Worm (Caenorhabditis elegans): ENCODE results near the gene F36D4.4.

- TF ChIP-seq elt-1 (tag; optimal IDR thresholded peaks at IDR 0.05; ENCODE audit: borderline replicate concordance, insufficient read depth) (no peak), sptf-1 (tag; optimal IDR thresholded peaks at IDR 0.05) (no peak), lsy-2 (tag; optimal IDR thresholded peaks at IDR 0.05) (no peak), unc-39 (tag; optimal IDR thresholded peaks at IDR 0.05) (no peak), nhr-237 (tag; optimal IDR thresholded peaks at IDR 0.05) (no peak), bed-3 (GFP tag; optimal IDR thresholded peaks at IDR 0.05) (no peak), nhr-76 (tag; optimal IDR thresholded peaks at IDR 0.05) (no peak), snpc-4 (tag; optimal IDR thresholded peaks at IDR 0.05) (no peak), elt-3 (tag; optimal IDR thresholded peaks at IDR 0.05) (no peak), pha-4 (tag; optimal IDR thresholded peaks at IDR 0.05) (no peak), unc-62 (GFP tag; optimal IDR thresholded peaks at IDR 0.05) (no peak)
These were observed 40.9 kb downstream of the F36D4.4 start, which contains the start of gene E02C12.8 for ce11 chrV:9373473-9373872.
